Fruit fly (Drosophila melanogaster) whole organism, embryonic: Measurements from ENCODE around the gene AlaRS.

Source experiments
- C15 ChIP-seq: fragments of 200-800 bp; sonication (Bioruptor generic); IDR thresholded peaks from 3 replicates; pipeline ENCODE4 v1.3.6; 2022; ENCODE audit warnings: missing biosample characterization, missing genetic modification characterization
- CG11723 ChIP-seq: fragments of 200-800 bp; sonication (Bioruptor generic); optimal IDR thresholded peaks from 2 replicates; lab custom pipeline; 2017; ENCODE audit warnings: missing biosample characterization, mild to moderate bottlenecking, missing genetic modification characterization
- CG12219 ChIP-seq: fragments of 200-800 bp; sonication (Bioruptor generic); optimal IDR thresholded peaks from 3 replicates; lab custom pipeline; 2018; ENCODE audit warnings: missing biosample characterization, mild to moderate bottlenecking, missing genetic modification characterization
- CG18011 ChIP-seq: fragments of 200-800 bp; sonication (Bioruptor generic); optimal IDR thresholded peaks from 2 replicates; lab custom pipeline; 2017; ENCODE audit warnings: missing biosample characterization, missing genetic modification characterization, mild to moderate bottlenecking, moderate library complexity, missing genotype
- CG6254 ChIP-seq: fragments of 200-800 bp; sonication (Bioruptor generic); optimal IDR thresholded peaks from 3 replicates; lab custom pipeline; 2017; ENCODE audit warnings: mild to moderate bottlenecking, missing biosample characterization, missing genetic modification reagents, missing genetic modification characterization
- CG8478 ChIP-seq: fragments of >200 bp; optimal IDR thresholded peaks from 2 replicates; lab custom pipeline; 2018
- ERR ChIP-seq: fragments of 200-800 bp; sonication (Bioruptor generic); optimal IDR thresholded peaks from 2 replicates; lab custom pipeline; 2016; ENCODE audit warnings: missing biosample characterization, missing genetic modification characterization
- disco-r ChIP-seq: fragments of 200-800 bp; sonication (Bioruptor generic); optimal IDR thresholded peaks from 2 replicates; lab custom pipeline; 2016; ENCODE audit warnings: missing biosample characterization, missing genetic modification characterization
- sqz ChIP-seq: fragments of 200-800 bp; sonication (Bioruptor generic); optimal IDR thresholded peaks from 3 replicates; lab custom pipeline; 2018; ENCODE audit warnings: missing biosample characterization, mild to moderate bottlenecking, missing genetic modification characterization
- zen2 ChIP-seq: fragments of 200-800 bp; sonication (Bioruptor generic); IDR thresholded peaks from 3 replicates; pipeline ENCODE4 v1.3.6; 2022; ENCODE audit warnings: missing biosample characterization, missing genetic modification characterization; ENCODE audit not compliant: partially characterized antibody

dm6 chr2L:8376717-8377116 lies 4.8 kb downstream of the AlaRS start, which contains the start of the genes CG13390 and CG17294:
- TF ChIP-seq CG6254 (GFP tag; lab: Kevin White, UChicago) (peak; percentile 97), CG11723 (peak; percentile 99), CG18011 (GFP tag; lab: Kevin White, UChicago) (peak; percentile 92), sqz (GFP tag; lab: Kevin White, UChicago) (peak; percentile 99), C15 (peak; percentile 99), CG8478 (lab: Kevin White, UChicago) (no peak), disco-r (GFP tag; lab: Kevin White, UChicago) (peak; percentile 87), zen2 (peak; percentile 72; the same call in 2 of the 3 replicates), CG12219 (GFP tag; lab: Kevin White, UChicago) (peak; percentile 99), ERR (GFP tag; lab: Kevin White, UChicago) (peak; percentile 84)
